Worm (Caenorhabditis elegans) whole organism, L1 larva: ENCODE measurements around the gene bath-46.
"Not testable (repeated sequence)": the region's sequence is repeated elsewhere in the genome, so short reads cannot be mapped to it uniquely, and the experiment has no call there.

Experiments
- C34B4.2 ChIP-seq: sonication (generic microtip); optimal IDR thresholded peaks from 2 replicates; lab custom pipeline; 2017; ENCODE audit warnings: mild to moderate bottlenecking, missing genetic modification characterization, missing compliant biosample characterization
- ceh-82 ChIP-seq, 3 experiments: fragments of 150-350 bp in 1 of 3; sonication (generic microtip) in 2 of 3; optimal IDR thresholded peaks; 2 replicates each; lab custom pipeline; 2014 to 2017; ENCODE audit warnings: missing biosample characterization in 3 of 3, missing genetic modification characterization in 3 of 3
- elt-3 ChIP-seq, 6 experiments: fragments of 150-350 bp in 1 of 6; sonication (generic microtip); optimal IDR thresholded peaks; 2 replicates each; lab custom pipeline; 2017 to 2018; ENCODE audit warnings: missing biosample characterization in 6 of 6, missing genetic modification characterization in 6 of 6, inconsistent platforms in 1 of 6
- fkh-10 ChIP-seq: sonication (generic microtip); optimal IDR thresholded peaks from 2 replicates; lab custom pipeline; 2017; ENCODE audit warnings: missing biosample characterization, missing genetic modification reagents, missing genetic modification characterization
- lin-39 ChIP-seq: fragments of 150-350 bp; optimal IDR thresholded peaks from 2 replicates; lab custom pipeline; 2014; ENCODE audit warnings: missing biosample characterization, missing genetic modification reagents, missing genetic modification characterization
- lsy-2 ChIP-seq, 2 experiments: fragments of 150-350 bp; optimal IDR thresholded peaks; 2 replicates each; lab custom pipeline; 2014; ENCODE audit warnings: missing biosample characterization in 2 of 2, missing genetic modification characterization in 2 of 2
- nhr-11 ChIP-seq: fragments of 150-350 bp; optimal IDR thresholded peaks from 2 replicates; lab custom pipeline; 2014; ENCODE audit warnings: missing biosample characterization, missing genetic modification characterization
- snpc-4 ChIP-seq: fragments of 150-350 bp; optimal IDR thresholded peaks from 2 replicates; lab custom pipeline; 2014; ENCODE audit warnings: missing biosample characterization, missing genetic modification characterization
- ztf-11 ChIP-seq, 2 experiments: sonication (generic microtip); optimal IDR thresholded peaks; 2 replicates each; lab custom pipeline; 2016 to 2017; ENCODE audit warnings: missing genetic modification characterization in 2 of 2, missing biosample characterization in 1 of 2, missing compliant biosample characterization in 1 of 2

DNA sequence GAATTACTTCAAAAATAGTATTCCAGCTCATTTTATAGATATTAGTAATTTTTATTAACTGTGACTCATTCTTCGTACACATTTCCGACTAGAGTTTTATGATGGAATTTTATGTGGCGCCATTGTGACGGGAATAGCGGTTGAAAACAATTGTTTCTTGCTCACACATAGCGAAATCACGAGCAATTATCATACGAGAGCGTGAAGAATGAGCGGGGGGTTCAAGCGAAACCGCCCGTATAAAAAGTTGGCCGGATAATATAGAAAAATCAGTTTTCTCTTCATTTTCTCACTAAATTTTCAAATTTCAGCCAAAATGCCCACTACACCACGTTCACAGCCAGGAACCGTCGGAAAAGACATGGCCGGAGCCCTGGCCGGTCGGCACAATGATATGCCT is 35.8 kb downstream of the bath-46 start, which contains the start of gene C08E3.1:
- not testable (repeated sequence) for TF ChIP-seq ztf-11 (tag; optimal IDR thresholded peaks at IDR 0.05; lab: Kevin White, UChicago); elt-3 (tag; optimal IDR thresholded peaks at IDR 0.05; lab: Kevin White, UChicago); lsy-2 (tag; optimal IDR thresholded peaks at IDR 0.05; lab: Kevin White, UChicago); lin-39 (tag; lab: Kevin White, UChicago); nhr-11 (tag; lab: Kevin White, UChicago); fkh-10 (GFP tag; lab: Kevin White, UChicago); snpc-4 (tag; lab: Kevin White, UChicago); ceh-82 (tag; optimal IDR thresholded peaks at IDR 0.05; lab: Kevin White, UChicago); C34B4.2 (tag; lab: Kevin White, UChicago)
